Worm (Caenorhabditis elegans) whole organism, late embryonic: ENCODE data around the gene T26G10.3.

ENCODE experiments used
- ceh-19 ChIP-seq: fragments of 200-800 bp; sonication (Bioruptor generic); optimal IDR thresholded peaks from 2 replicates; lab custom pipeline; 2018; ENCODE audit warnings: mild to moderate bottlenecking, missing genetic modification characterization, missing compliant biosample characterization
- ceh-24 ChIP-seq: sonication (generic microtip); optimal IDR thresholded peaks from 2 replicates; lab custom pipeline; 2016; ENCODE audit warnings: mild to moderate bottlenecking, missing genetic modification characterization, missing compliant biosample characterization
- fkh-10 ChIP-seq: fragments of 150-350 bp; optimal IDR thresholded peaks from 2 replicates; lab custom pipeline; 2014; ENCODE audit warnings: missing biosample characterization, missing genetic modification reagents, missing genetic modification characterization
- hlh-30 ChIP-seq: sonication (generic microtip); optimal IDR thresholded peaks from 2 replicates; lab custom pipeline; 2017; ENCODE audit warnings: antibody characterized with exemption, missing genetic modification characterization, missing compliant biosample characterization; ENCODE audit not compliant: insufficient read depth

DNA sequence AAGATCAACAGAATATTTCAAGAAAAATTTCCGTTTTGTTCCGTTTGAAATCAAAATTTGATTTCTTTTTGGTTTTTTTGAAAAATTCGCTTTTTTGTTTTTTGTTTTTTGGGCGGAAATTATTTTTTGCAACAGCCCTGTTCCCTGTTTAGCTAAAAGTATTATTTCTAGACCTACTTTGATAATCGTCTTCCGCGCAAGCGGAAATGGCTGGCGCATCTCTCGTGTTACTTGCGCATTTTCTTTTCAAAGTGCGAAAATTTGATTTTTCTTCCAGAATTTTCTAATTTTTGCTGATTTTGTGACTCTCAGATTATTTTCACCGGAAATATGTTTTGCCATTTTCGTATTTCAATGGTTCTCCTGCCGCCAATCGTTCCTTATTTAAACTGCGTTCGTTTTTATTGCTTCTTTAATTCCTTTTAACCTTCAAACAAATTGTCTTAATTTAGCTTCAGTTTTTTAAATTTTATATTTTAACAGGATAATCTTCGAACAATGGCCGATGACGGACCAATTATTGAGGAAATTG lies 20.4 kb upstream of the T26G10.3 start, which contains the start of gene cpar-1:
- TF ChIP-seq ceh-24 (tag; lab: Kevin White, UChicago) = no peak
- no peak for TF ChIP-seq hlh-30
- TF ChIP-seq ceh-19 = no peak
- no peak for TF ChIP-seq fkh-10 (GFP tag; lab: Kevin White, UChicago)
